Worm (Caenorhabditis elegans): ENCODE results near the gene ZK622.1.

The ZK622.1 gene

ce11 chrII:5326024-5326627, 32.5 kb downstream of the ZK622.1 start (continued):
- no peak for TF ChIP-seq aptf-2 (GFP tag; conservative IDR thresholded peaks at IDR 0.05)
- TF ChIP-seq hlh-12 (tag; optimal IDR thresholded peaks at IDR 0.05) = no peak
- TF ChIP-seq fkh-3 (tag; optimal IDR thresholded peaks at IDR 0.05) = no peak
- TF ChIP-seq xnd-1 (tag; optimal IDR thresholded peaks at IDR 0.05) = no peak
- TF ChIP-seq cebp-2 (GFP tag; IDR thresholded peaks at IDR 0.05) = no peak
- TF ChIP-seq attf-6 (GFP tag; IDR thresholded peaks at IDR 0.05) = no peak
- TF ChIP-seq lir-1 (GFP tag; conservative IDR thresholded peaks at IDR 0.05) = no peak
- no peak for TF ChIP-seq T26A5.8 (tag; optimal IDR thresholded peaks at IDR 0.05)
- no peak for TF ChIP-seq B0336.3 (GFP tag; IDR thresholded peaks at IDR 0.05)
- no peak for TF ChIP-seq let-607 (tag; optimal IDR thresholded peaks at IDR 0.05)

ce11 chrII:5326891-5327290, 33.3 kb downstream of the ZK622.1 start:
- TF ChIP-seq nhr-120 (GFP tag; IDR thresholded peaks at IDR 0.05) (no peak), gei-17 (GFP tag; optimal IDR thresholded peaks at IDR 0.05) (no peak), fkh-3 (tag; optimal IDR thresholded peaks at IDR 0.05) (no peak), Y53F4B.3 (GFP tag; IDR thresholded peaks at IDR 0.05) (no peak), dox-1 (GFP tag; IDR thresholded peaks at IDR 0.05) (no peak), ceh-79 (tag; optimal IDR thresholded peaks at IDR 0.05) (no peak), akir-1 (GFP tag; optimal IDR thresholded peaks at IDR 0.05) (no peak), ztf-6 (GFP tag; IDR thresholded peaks at IDR 0.05) (no peak), F49E8.2 (tag; optimal IDR thresholded peaks at IDR 0.05; ENCODE audit: insufficient read depth) (no peak), mel-28 (tag; optimal IDR thresholded peaks at IDR 0.05; ENCODE audit: borderline replicate concordance) (no peak), let-526 (GFP tag; IDR thresholded peaks at IDR 0.05) (no peak), ztf-3 (GFP tag; optimal IDR thresholded peaks at IDR 0.05) (no peak), F52B5.7 (tag; optimal IDR thresholded peaks at IDR 0.05) (no peak), somi-1 (GFP tag; optimal IDR thresholded peaks at IDR 0.05) (no peak), lsy-27 (tag; optimal IDR thresholded peaks at IDR 0.05; ENCODE audit: borderline replicate concordance, insufficient read depth) (no peak)

ce11 chrII:5328912-5329311, 35.3 kb downstream of the ZK622.1 start:
- no peak for TF ChIP-seq mes-4 (tag; optimal IDR thresholded peaks at IDR 0.05)
- no peak for TF ChIP-seq sptf-2 (GFP tag; optimal IDR thresholded peaks at IDR 0.05)
- no peak for TF ChIP-seq hsf-1 (GFP tag; IDR thresholded peaks at IDR 0.05)
- no peak for TF ChIP-seq C06A6.2 (GFP tag; conservative IDR thresholded peaks at IDR 0.05)
- TF ChIP-seq lin-54 (GFP tag; optimal IDR thresholded peaks at IDR 0.05) = no peak
- TF ChIP-seq sea-2 (GFP tag; IDR thresholded peaks at IDR 0.05) = no peak
- no peak for TF ChIP-seq fkh-3 (tag; optimal IDR thresholded peaks at IDR 0.05)
- no peak for TF ChIP-seq him-1 (tag; optimal IDR thresholded peaks at IDR 0.05)
- TF ChIP-seq akir-1 (GFP tag; optimal IDR thresholded peaks at IDR 0.05) = no peak
- no peak for TF ChIP-seq ekl-4 (GFP tag; IDR thresholded peaks at IDR 0.05)

- TF ChIP-seq ama-1 (optimal IDR thresholded peaks at IDR 0.05) = no peak
- TF ChIP-seq ama-1 (GFP tag; optimal IDR thresholded peaks at IDR 0.05) = no peak
- TF ChIP-seq pbrm-1 (GFP tag; IDR thresholded peaks at IDR 0.05) = peak; percentile 62; the same call in 1 of the 2 replicates
- no peak for TF ChIP-seq ztf-3 (GFP tag; optimal IDR thresholded peaks at IDR 0.05)
- peak; percentile 33 for TF ChIP-seq ets-4 (GFP tag; optimal IDR thresholded peaks at IDR 0.05)
- peak; percentile 33 for TF ChIP-seq F22D6.2 (tag; optimal IDR thresholded peaks at IDR 0.05)
- TF ChIP-seq ztf-26 (tag; optimal IDR thresholded peaks at IDR 0.05) = peak; percentile 67
- peak; percentile 84 for TF ChIP-seq lin-40 (tag; optimal IDR thresholded peaks at IDR 0.05)
- no peak for TF ChIP-seq F23B12.7 (tag; optimal IDR thresholded peaks at IDR 0.05; ENCODE audit: insufficient read depth)
- peak; percentile 46; the same call in 1 of the 2 replicates for TF ChIP-seq mcd-1 (GFP tag; IDR thresholded peaks at IDR 0.05)
- no peak for TF ChIP-seq lsl-1 (GFP tag; optimal IDR thresholded peaks at IDR 0.05)
- TF ChIP-seq attf-3 (GFP tag; conservative IDR thresholded peaks at IDR 0.05) = no peak
- TF ChIP-seq ceh-58 (GFP tag; IDR thresholded peaks at IDR 0.05) = no peak
- peak; percentile 25; the same call in 1 of the 2 replicates for TF ChIP-seq egl-44 (GFP tag; IDR thresholded peaks at IDR 0.05)
- peak; percentile 25 for TF ChIP-seq ztf-22 (GFP tag; optimal IDR thresholded peaks at IDR 0.05)
Measured at ce11 chrII:5330206-5330686, 36.6 kb downstream of the ZK622.1 start.
